Fruit fly (Drosophila melanogaster): ENCODE data around the gene BigH1.

BigH1 gene

DNA sequence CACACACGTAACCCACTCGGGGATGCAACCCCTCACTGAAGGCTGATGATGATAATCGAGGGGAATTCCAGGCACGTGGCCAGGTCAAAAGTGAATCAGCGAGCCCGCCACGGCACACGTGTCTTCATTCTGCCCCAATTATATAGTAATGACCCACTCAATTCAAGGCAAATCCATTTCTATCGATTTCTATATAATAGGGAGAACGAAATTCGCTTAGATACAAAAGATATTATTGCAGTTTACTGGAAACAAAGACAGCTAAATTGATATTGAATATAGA, 29.7 kb downstream of the BigH1 start:
- TF ChIP-seq pan (optimal IDR thresholded peaks at IDR 0.05) = no peak
- no peak for TF ChIP-seq EcR (GFP tag; optimal IDR thresholded peaks at IDR 0.05)
- TF ChIP-seq CG8478 (optimal IDR thresholded peaks at IDR 0.05) = no peak

DNA sequence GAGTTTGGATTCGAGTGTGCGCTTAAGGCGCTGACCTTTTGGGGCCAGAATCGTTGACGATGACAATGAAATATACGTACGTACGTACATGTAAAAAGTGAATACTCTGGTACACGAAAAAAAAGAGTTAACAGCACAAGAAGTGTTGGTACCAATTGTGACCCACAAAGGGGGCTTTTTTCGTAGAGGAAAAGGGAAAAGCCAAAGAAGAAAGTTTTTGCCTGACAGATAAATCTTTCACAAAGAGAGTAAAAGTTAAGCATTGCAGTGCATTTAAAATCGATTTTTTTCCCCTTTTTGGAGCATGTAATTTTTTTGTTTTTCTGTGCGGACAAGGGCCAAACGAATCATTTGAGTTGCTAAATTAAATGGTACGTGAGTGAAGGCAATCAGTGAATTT, 31.3 kb downstream of the BigH1 start:
- TF ChIP-seq psq (optimal IDR thresholded peaks at IDR 0.05) (no peak), Dll (optimal IDR thresholded peaks at IDR 0.05) (no peak), EcR (GFP tag; optimal IDR thresholded peaks at IDR 0.05) (no peak), pan (optimal IDR thresholded peaks at IDR 0.05) (no peak), usp (GFP tag; optimal IDR thresholded peaks at IDR 0.05) (no peak), CG8478 (optimal IDR thresholded peaks at IDR 0.05) (no peak)

DNA sequence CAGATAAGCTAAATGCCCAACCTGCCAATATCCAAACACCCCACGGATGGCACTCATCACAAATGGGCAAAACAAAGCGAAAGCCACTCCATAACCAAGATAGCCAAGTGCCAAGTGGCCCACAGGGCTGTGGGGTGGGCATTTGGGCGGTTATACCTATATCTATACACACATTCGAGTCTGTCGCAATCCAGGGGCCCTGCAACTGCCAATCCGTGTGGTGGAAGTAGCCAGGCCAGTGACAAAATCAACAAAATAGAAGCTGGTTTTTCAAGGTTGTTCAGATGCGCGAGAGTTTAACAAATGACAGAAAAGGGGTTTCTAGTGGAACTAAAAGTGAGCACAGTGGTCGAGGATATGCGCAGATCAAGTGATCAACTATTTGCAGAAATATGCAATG, 31.8 kb downstream of the BigH1 start:
- TF ChIP-seq Dll (optimal IDR thresholded peaks at IDR 0.05) (no peak), EcR (GFP tag; optimal IDR thresholded peaks at IDR 0.05) (no peak), pan (optimal IDR thresholded peaks at IDR 0.05) (no peak), psq (optimal IDR thresholded peaks at IDR 0.05) (no peak), usp (GFP tag; optimal IDR thresholded peaks at IDR 0.05) (no peak), CG8478 (optimal IDR thresholded peaks at IDR 0.05) (no peak)

DNA sequence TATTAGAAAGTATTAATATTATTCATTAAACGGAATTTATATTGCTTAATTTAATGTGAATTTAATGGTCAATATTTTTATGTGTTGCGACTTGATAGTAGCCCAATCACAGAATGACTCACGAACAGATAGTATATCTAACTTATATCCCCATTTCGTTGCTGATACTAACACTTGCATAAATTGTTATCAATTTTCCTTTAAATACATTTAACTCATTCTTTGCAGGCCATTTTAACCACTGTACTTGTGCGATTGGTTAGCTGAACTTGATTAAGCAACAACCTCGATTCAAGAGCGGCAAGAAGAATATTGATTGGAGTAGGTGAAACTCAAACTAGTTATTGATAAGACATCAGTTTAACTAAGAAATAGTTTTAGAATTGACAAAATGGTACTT, 32.4 kb downstream of the BigH1 start:
- no peak for TF ChIP-seq CG8478 (optimal IDR thresholded peaks at IDR 0.05)
- TF ChIP-seq EcR (GFP tag; optimal IDR thresholded peaks at IDR 0.05) = no peak
- no peak for TF ChIP-seq Dll (optimal IDR thresholded peaks at IDR 0.05)
- TF ChIP-seq usp (GFP tag; optimal IDR thresholded peaks at IDR 0.05) = no peak
- no peak for TF ChIP-seq pan (optimal IDR thresholded peaks at IDR 0.05)
- no peak for TF ChIP-seq psq (optimal IDR thresholded peaks at IDR 0.05)

DNA sequence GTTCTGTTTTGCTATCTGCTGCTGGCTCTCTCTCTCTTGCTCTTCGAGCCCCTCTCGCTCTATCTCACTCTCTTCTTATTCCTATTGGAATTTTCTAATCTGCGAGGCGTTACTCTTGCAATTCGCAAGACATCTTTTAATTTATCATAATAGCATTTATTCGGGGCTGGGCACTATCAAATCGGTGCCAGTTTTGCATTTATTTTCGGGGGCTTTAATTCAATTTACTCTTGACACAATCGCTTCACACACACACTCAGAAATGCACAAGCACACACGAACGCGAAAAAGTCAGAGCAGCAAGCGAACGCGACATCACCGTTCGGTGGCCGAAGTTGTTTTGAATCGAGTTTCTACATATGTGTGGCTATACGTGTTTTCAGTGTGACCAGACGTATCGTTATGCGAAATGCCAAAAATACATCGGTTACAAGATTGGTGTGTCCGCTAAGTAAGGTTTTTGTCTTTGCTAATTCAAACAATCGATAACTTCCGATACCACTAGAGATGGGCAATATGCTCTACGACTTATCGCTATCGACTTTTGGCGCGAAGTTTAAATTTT, 33.8 kb downstream of the BigH1 start, which contains the start of gene Meltrin:
Gene Meltrin (minus strand): TSS at position 344 of the 565 bp plus-strand sequence.
- TF ChIP-seq Dll (optimal IDR thresholded peaks at IDR 0.05) (no peak), CG8478 (optimal IDR thresholded peaks at IDR 0.05) (no peak), psq (optimal IDR thresholded peaks at IDR 0.05) (no peak), pan (optimal IDR thresholded peaks at IDR 0.05) (no peak), EcR (GFP tag; optimal IDR thresholded peaks at IDR 0.05) (no peak), usp (GFP tag; optimal IDR thresholded peaks at IDR 0.05) (no peak)

DNA sequence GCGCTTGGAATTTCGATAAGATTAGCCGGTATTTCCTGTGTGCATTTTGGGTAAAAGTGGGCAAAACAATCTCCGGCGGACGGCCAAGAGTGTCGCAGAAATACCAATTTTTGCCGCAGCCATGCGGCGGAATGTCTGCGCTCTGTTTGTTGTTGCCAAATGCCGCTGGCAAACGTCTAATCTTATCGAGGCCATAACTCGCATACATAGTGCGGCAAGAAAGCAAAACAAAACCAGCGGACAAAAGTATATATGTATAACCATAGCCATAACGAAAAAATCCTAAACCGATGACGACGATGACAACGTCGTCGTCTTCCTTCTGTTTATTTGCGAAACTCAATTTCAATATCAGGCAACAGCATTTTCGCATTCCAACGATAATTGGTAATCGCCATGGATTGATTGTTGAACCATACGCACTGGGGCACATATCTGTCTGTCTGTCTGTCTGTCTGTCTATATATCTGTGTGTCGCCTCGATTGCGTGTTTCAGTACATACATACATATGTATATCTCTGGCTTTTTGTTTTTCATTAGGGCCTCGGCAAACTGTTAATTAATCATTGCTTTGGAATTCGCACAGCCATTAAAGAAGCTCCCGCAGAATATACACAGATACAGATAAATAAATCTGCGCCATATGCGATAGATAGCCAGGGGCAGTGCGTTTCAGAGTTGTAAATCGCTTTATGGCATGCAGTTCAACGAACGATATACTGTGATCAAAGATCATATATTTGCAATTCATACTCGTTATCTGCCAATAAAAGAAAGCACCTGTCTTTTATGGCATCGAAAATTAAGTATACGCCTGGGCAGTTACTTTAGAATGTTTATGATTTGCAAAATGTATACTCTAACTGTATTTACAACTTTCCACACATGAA, 40.3 kb downstream of the BigH1 start:
- peak in 1 of 2 experiments; percentile 22 for TF ChIP-seq EcR (GFP tag; optimal IDR thresholded peaks at IDR 0.05)
- TF ChIP-seq Dll (optimal IDR thresholded peaks at IDR 0.05) = no peak

DNA sequence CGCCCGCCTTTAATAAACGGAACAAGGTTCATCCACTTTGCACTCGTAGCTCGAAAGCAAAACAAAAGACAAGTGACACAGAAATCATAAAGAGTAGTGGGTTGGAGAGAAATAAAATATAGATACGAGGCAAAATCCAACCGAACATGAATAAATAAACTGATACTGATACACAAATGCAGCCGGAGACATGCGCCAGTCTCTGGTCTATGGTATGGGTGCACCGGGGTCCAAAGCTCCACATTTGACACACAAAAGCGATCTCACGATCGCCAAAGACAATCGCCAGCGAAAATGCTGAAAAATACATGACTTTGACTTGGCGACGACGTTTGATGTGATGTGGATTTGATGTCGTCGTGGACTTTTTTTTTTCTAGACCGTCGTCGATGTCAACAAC, 42.0 kb downstream of the BigH1 start:
- TF ChIP-seq Dll (optimal IDR thresholded peaks at IDR 0.05) (no peak), EcR (GFP tag; optimal IDR thresholded peaks at IDR 0.05) (no peak), usp (GFP tag; optimal IDR thresholded peaks at IDR 0.05) (no peak), pan (optimal IDR thresholded peaks at IDR 0.05) (no peak), CG8478 (optimal IDR thresholded peaks at IDR 0.05) (no peak), psq (optimal IDR thresholded peaks at IDR 0.05) (no peak)

DNA sequence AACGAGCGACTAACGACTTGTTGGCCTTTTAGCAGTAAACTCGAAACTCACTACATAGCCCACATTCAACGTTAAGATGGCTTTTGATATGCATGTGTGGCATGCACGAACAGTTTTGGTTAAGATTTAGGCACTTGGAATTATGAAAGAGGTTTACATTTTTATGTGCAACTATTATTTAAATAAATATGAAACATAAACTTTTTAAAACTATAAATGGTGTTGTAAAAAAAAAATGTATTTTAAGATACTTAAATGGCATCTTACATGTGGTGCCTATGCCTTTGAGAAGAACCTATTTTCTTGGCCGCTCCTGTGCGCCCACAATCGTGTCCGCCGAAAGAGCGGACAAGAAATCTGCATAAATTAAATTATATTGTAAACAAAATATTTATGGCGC, 43.1 kb downstream of the BigH1 start:
- TF ChIP-seq psq (optimal IDR thresholded peaks at IDR 0.05) (no peak), CG8478 (optimal IDR thresholded peaks at IDR 0.05) (no peak), pan (optimal IDR thresholded peaks at IDR 0.05) (no peak), usp (GFP tag; optimal IDR thresholded peaks at IDR 0.05) (no peak), EcR (GFP tag; optimal IDR thresholded peaks at IDR 0.05) (no peak), Dll (optimal IDR thresholded peaks at IDR 0.05) (no peak)

DNA sequence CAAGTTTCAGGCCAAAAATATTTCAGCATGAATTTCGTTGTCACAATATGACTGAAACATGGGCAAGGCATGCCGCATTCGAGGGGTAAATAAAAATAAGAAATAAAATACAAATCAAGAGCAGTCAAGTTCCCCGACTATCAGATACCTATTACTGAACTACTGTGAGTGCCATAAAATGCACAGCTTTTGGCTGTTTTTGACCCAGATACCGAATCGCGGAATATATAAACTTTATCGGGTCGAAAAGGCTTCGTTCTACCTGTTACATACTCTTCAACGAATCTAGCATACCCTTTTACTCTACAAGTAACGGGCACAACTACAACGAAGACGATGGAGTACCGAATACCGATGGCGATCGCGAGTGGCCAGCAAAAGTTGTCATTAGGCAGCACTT, 43.6 kb downstream of the BigH1 start:
- peak; percentile 75 for TF ChIP-seq pan (optimal IDR thresholded peaks at IDR 0.05)
- no peak for TF ChIP-seq Dll (optimal IDR thresholded peaks at IDR 0.05)

DNA sequence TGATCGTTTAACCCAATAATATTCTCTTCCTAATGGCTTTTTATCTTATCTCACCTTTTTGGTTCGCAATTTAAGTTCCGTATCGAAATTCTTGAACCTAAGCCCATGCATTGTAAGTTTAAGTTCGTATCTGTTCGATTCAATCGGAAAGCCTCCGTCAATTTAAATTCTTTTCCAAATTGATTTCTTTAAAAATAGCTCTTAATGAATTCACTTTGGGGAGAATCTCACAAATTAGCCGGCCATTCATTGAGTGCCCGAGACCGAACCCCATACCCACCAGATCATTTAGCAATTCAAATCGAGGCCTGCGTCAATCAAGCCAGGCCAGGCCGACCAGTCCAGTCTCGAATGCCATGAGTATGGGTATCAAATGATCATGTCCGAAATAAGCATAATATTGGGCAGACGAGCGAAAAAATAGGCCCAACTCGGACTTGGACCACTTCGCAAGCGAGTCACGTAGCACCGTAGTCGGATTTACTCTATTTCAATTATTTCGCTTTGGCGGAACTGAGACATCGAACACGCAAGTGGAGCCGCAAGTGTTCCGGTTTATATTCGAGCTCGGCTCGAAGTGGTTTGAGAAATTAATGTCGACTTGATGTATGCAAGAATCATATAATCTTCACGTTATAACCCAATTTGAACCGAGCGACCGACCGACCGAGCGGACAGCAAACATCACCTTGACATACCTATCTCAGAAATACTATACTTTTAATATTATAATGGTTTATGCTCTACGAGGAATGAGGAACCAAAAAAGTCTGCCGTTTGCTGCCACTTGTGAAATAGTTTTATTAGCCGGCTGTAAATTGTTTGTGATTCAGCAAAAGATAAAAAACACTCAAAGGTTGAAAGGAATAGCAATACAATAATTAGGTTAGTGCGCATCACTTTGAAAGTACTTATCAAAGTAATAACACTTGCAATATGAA, 44.7 kb downstream of the BigH1 start:
- TF ChIP-seq EcR (GFP tag; optimal IDR thresholded peaks at IDR 0.05) = no peak
- TF ChIP-seq psq (optimal IDR thresholded peaks at IDR 0.05) = no peak
- TF ChIP-seq CG8478 (optimal IDR thresholded peaks at IDR 0.05) = no peak
- no peak for TF ChIP-seq pan (optimal IDR thresholded peaks at IDR 0.05)

DNA sequence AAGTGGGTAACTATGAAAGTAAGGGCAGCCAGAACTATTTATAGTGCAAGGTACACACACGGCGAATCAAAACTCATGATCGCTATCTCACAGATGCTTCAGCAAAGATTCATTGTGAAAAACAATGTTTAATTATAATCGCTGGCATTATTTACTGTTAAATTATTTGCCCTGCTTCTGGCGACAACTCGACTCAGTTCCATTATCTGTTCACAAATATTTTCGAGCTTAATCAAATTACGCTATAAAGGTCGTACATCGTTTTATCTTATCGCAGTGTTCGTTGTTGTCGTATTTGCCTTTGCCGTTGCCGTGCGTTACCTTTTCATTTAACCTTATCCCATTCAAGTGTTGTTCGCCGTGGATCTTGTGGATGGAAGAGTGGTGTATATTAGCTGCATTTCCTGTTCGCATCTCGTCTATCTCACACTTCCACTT, 45.7 kb downstream of the BigH1 start:
- no peak for TF ChIP-seq CG8478 (optimal IDR thresholded peaks at IDR 0.05)
- TF ChIP-seq Dll (optimal IDR thresholded peaks at IDR 0.05) = no peak
- no peak for TF ChIP-seq pan (optimal IDR thresholded peaks at IDR 0.05)

DNA sequence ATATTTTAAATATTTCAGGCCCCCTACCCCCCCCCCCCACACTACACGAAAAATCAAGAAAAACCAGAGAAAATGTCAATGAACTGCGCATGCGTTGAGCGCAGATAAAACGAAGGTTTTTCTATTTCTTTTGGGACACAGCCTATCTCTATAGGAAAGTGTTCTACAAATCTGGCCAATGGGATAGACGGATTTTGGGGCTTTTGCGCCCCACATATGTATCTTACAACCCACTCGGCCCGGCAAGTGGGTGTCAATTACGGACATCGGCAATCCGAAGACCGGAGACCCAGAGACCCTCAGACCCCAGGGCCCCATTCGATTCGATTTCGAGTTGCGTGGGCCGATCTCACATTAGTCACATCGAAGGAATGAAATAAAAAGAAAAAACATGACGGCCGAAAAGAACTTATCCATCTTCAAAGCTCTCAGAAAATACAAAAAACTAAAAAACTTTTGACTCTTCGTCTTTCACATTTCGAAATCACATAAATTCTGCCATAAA, 46.3 kb downstream of the BigH1 start:
- TF ChIP-seq CG8478 (optimal IDR thresholded peaks at IDR 0.05) = no peak
- TF ChIP-seq Dll (optimal IDR thresholded peaks at IDR 0.05) = no peak
- no peak for TF ChIP-seq psq (optimal IDR thresholded peaks at IDR 0.05)
- no peak for TF ChIP-seq pan (optimal IDR thresholded peaks at IDR 0.05)
- no peak for TF ChIP-seq usp (GFP tag; optimal IDR thresholded peaks at IDR 0.05)
- TF ChIP-seq EcR (GFP tag; optimal IDR thresholded peaks at IDR 0.05) = no peak
